Worm (Caenorhabditis elegans): ENCODE results near the gene T28D9.1.

T28D9.1 gene

DNA sequence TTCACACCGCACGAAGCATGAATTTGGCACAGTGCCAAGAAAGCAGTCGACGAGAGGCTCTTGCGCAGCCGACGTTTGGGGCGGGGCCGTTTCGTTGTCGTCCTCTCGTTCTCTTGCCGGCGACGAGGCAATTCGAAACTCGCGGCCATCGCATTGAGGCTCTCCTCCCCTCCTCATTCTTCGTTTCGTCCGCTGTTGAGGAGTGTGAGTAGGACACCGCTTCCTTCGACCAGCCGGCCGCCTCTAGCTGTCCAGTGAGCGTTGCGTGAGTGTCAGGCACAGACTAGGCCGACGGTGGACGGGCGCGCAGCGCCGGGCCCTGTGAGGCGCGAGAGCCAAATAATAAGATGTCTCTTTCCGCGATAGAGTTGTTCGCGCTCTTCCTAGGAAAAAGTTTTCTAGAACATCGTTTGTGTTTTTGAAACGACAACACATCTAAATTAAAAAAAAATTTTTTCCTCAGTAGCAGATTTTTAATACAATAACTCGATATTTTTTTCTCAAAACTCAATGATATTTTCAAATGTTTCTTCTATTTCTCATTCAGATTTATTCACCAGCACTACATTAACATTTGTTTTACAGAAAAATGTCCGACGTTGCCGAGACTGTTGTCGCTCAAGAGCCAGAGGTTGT is at the start of gene T28D9.1, which contains the start of gene T28D9.11 (continued):
- TF ChIP-seq Y56A3A.18 (GFP tag; IDR thresholded peaks at IDR 0.05) (no peak), ztf-25 (GFP tag; IDR thresholded peaks at IDR 0.05) (no peak), dox-1 (GFP tag; IDR thresholded peaks at IDR 0.05) (peak; percentile 66), dpff-1 (tag; optimal IDR thresholded peaks at IDR 0.05) (no peak), unc-130 (GFP tag; optimal IDR thresholded peaks at IDR 0.05) (no peak), ceh-27 (GFP tag; optimal IDR thresholded peaks at IDR 0.05) (peak; percentile 71), nhr-27 (tag; optimal IDR thresholded peaks at IDR 0.05) (no peak), D2030.7 (GFP tag; IDR thresholded peaks at IDR 0.05) (no peak; the same call in none of the 2 replicates), unc-62 (GFP tag; optimal IDR thresholded peaks at IDR 0.05) (no peak), C06A6.2 (GFP tag; conservative IDR thresholded peaks at IDR 0.05) (no peak), mxl-1 (tag; optimal IDR thresholded peaks at IDR 0.05) (no peak), F52B5.7 (tag; optimal IDR thresholded peaks at IDR 0.05) (peak; percentile 11), ztf-6 (GFP tag; IDR thresholded peaks at IDR 0.05) (no peak), tlf-1 (GFP tag; optimal IDR thresholded peaks at IDR 0.05) (no peak), egl-18 (GFP tag; IDR thresholded peaks at IDR 0.05) (0 out of 2 replicates have a peak, but pooled peaks have one; percentile 40), atf-7 (tag; optimal IDR thresholded peaks at IDR 0.05) (no peak), nfya-2 (GFP tag; IDR thresholded peaks at IDR 0.05) (no peak), nhr-120 (GFP tag; IDR thresholded peaks at IDR 0.05) (no peak), xnd-1 (tag; optimal IDR thresholded peaks at IDR 0.05) (no peak), fkh-3 (tag; optimal IDR thresholded peaks at IDR 0.05) (no peak), ekl-4 (GFP tag; IDR thresholded peaks at IDR 0.05) (0 out of 2 replicates have a peak, but pooled peaks have one; percentile 35), hrde-1 (tag; optimal IDR thresholded peaks at IDR 0.05; ENCODE audit: borderline replicate concordance) (no peak), repo-1 (tag; optimal IDR thresholded peaks at IDR 0.05) (no peak), hlh-12 (tag; optimal IDR thresholded peaks at IDR 0.05) (no peak), madf-3 (GFP tag; IDR thresholded peaks at IDR 0.05) (no peak), sdz-38 (tag; optimal IDR thresholded peaks at IDR 0.05) (no peak), aptf-2 (GFP tag; conservative IDR thresholded peaks at IDR 0.05) (no peak), mel-28 (tag; optimal IDR thresholded peaks at IDR 0.05; ENCODE audit: borderline replicate concordance) (no peak), F55B11.4 (tag; optimal IDR thresholded peaks at IDR 0.05; ENCODE audit: borderline replicate concordance, insufficient read depth) (no peak), let-526 (GFP tag; IDR thresholded peaks at IDR 0.05) (no peak), B0019.2 (GFP tag; conservative IDR thresholded peaks at IDR 0.05) (no peak), ceh-100 (GFP tag; IDR thresholded peaks at IDR 0.05) (no peak)

DNA sequence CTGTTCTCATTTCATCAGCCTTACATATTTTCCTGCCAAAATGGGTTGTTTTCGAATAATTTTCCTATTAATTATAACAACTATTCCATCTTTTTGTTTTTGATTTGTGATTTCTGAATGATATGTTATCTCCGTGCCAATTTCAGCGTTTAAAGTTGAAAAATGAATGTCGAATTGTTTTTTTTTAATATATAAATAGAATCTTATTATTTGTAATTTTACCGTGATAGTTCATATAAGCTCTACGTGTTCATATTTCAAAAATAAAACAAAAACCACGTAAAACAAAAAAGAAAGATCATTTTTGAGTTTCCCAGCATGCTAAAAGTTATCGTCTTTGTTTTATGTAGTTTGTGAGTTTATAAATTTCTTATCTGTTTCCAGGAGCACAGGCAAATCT is 48.5 kb upstream of the T28D9.1 start, which contains the start of gene K06A1.2:
TSS of gene K06A1.2 (plus strand) at position 301 of the 400 bp plus-strand sequence.
- TF ChIP-seq cebp-2 (GFP tag; IDR thresholded peaks at IDR 0.05): no peak
- TF ChIP-seq nfya-2 (GFP tag; IDR thresholded peaks at IDR 0.05): no peak
- TF ChIP-seq nfya-1 (tag; optimal IDR thresholded peaks at IDR 0.05; ENCODE audit: borderline replicate concordance, insufficient read depth): no peak
- no peak for TF ChIP-seq egrh-3 (GFP tag; IDR thresholded peaks at IDR 0.05)
- TF ChIP-seq Y67H2A.10 (GFP tag; conservative IDR thresholded peaks at IDR 0.05): no peak
- TF ChIP-seq ceh-40 (GFP tag; IDR thresholded peaks at IDR 0.05): no peak
- TF ChIP-seq mes-4 (tag; optimal IDR thresholded peaks at IDR 0.05): no peak
- TF ChIP-seq hlh-26 (GFP tag; conservative IDR thresholded peaks at IDR 0.05): no peak
- TF ChIP-seq T26A5.8 (tag; optimal IDR thresholded peaks at IDR 0.05): no peak

All from whole organism, young adult.